Worm (Caenorhabditis elegans): ENCODE measurements around the gene tsp-2.

Gene tsp-2

ce11 chrIII:8235358-8235757 is 2.4 kb downstream of the tsp-2 start, which contains the start of gene C02F5.14:
TSS of gene C02F5.14 (minus strand) at chrIII:8235514.
- TF ChIP-seq Y79H2A.3 (GFP tag; conservative IDR thresholded peaks at IDR 0.05) = no peak
- no peak for TF ChIP-seq let-607 (tag; optimal IDR thresholded peaks at IDR 0.05)
- TF ChIP-seq ceh-58 (GFP tag; IDR thresholded peaks at IDR 0.05) = no peak
- no peak for TF ChIP-seq xnd-1 (tag; optimal IDR thresholded peaks at IDR 0.05)
- no peak for TF ChIP-seq zim-3 (tag; optimal IDR thresholded peaks at IDR 0.05)
- no peak for TF ChIP-seq mel-28 (tag; optimal IDR thresholded peaks at IDR 0.05; ENCODE audit: borderline replicate concordance)
- no peak for TF ChIP-seq nfya-1 (tag; optimal IDR thresholded peaks at IDR 0.05; ENCODE audit: borderline replicate concordance, insufficient read depth)
- TF ChIP-seq Y67H2A.10 (GFP tag; conservative IDR thresholded peaks at IDR 0.05) = no peak
- TF ChIP-seq ztf-25 (GFP tag; IDR thresholded peaks at IDR 0.05) = no peak
- no peak for TF ChIP-seq Y95B8A.8 (GFP tag; IDR thresholded peaks at IDR 0.05)

- TF ChIP-seq zim-3 (tag; optimal IDR thresholded peaks at IDR 0.05) (no peak), madf-6 (GFP tag; IDR thresholded peaks at IDR 0.05) (no peak), ztf-22 (GFP tag; optimal IDR thresholded peaks at IDR 0.05) (no peak), ztf-26 (tag; optimal IDR thresholded peaks at IDR 0.05) (no peak), rpc-1 (optimal IDR thresholded peaks at IDR 0.05) (no peak), rpc-1 (tag; optimal IDR thresholded peaks at IDR 0.05) (no peak), snpc-3.4 (tag; optimal IDR thresholded peaks at IDR 0.05) (no peak), lir-1 (GFP tag; conservative IDR thresholded peaks at IDR 0.05) (no peak), ama-1 (optimal IDR thresholded peaks at IDR 0.05) (peak; percentile 56), ama-1 (GFP tag; optimal IDR thresholded peaks at IDR 0.05) (no peak), ztf-18 (tag; optimal IDR thresholded peaks at IDR 0.05) (no peak), unc-62 (GFP tag; optimal IDR thresholded peaks at IDR 0.05) (no peak), lin-35 (GFP tag; optimal IDR thresholded peaks at IDR 0.05) (no peak), sptf-2 (GFP tag; optimal IDR thresholded peaks at IDR 0.05) (no peak), F10E7.11 (tag; optimal IDR thresholded peaks at IDR 0.05) (no peak), T07F8.4 (tag; optimal IDR thresholded peaks at IDR 0.05) (no peak), nhr-179 (tag; optimal IDR thresholded peaks at IDR 0.05) (no peak), nfyb-1 (GFP tag; IDR thresholded peaks at IDR 0.05) (0 out of 2 replicates have a peak, but pooled peaks have one; percentile 47), nfya-1 (tag; optimal IDR thresholded peaks at IDR 0.05; ENCODE audit: borderline replicate concordance, insufficient read depth) (no peak), him-1 (tag; optimal IDR thresholded peaks at IDR 0.05) (no peak), cebp-1 (GFP tag; IDR thresholded peaks at IDR 0.05) (peak; percentile 48; the same call in 1 of the 2 replicates), cebp-1 (tag; optimal IDR thresholded peaks at IDR 0.05) (peak; percentile 50), nfya-2 (GFP tag; IDR thresholded peaks at IDR 0.05) (no peak)
These were observed 5.1 kb downstream of the tsp-2 start, which contains the start of gene henn-1 for ce11 chrIII:8232634-8233033. TSS of gene henn-1 (plus strand) at chrIII:8232651.

- no peak for TF ChIP-seq snpc-1.1 (tag; optimal IDR thresholded peaks at IDR 0.05; ENCODE audit: insufficient read depth)
- TF ChIP-seq madf-6 (GFP tag; IDR thresholded peaks at IDR 0.05) = no peak
- 0 out of 2 replicates have a peak, but pooled peaks have one; percentile 65 for TF ChIP-seq ceh-58 (GFP tag; IDR thresholded peaks at IDR 0.05)
These were observed 8.3 kb downstream of the tsp-2 start for ce11 chrIII:8229480-8229879.

- TF ChIP-seq hsf-1 (GFP tag; IDR thresholded peaks at IDR 0.05) (no peak), B0019.2 (GFP tag; conservative IDR thresholded peaks at IDR 0.05) (no peak), sdz-38 (tag; optimal IDR thresholded peaks at IDR 0.05) (no peak), pbrm-1 (GFP tag; IDR thresholded peaks at IDR 0.05) (0 out of 2 replicates have a peak, but pooled peaks have one; percentile 8), F52B5.7 (tag; optimal IDR thresholded peaks at IDR 0.05) (no peak), rec-8 (tag; optimal IDR thresholded peaks at IDR 0.05) (no peak)
These were observed 8.8 kb downstream of the tsp-2 start for ce11 chrIII:8228916-8229315.

Measured in whole organism, young adult.